Worm (Caenorhabditis elegans): ENCODE data around the gene str-108.

ce11 chrV:16213323-16213722, 47.3 kb downstream of the str-108 start:
- TF ChIP-seq sdz-38 (tag; optimal IDR thresholded peaks at IDR 0.05) (no peak), snpc-4 (GFP tag; optimal IDR thresholded peaks at IDR 0.05) (no peak), snpc-4 (tag; optimal IDR thresholded peaks at IDR 0.05) (no peak), mxl-1 (tag; optimal IDR thresholded peaks at IDR 0.05) (no peak), nfya-1 (tag; optimal IDR thresholded peaks at IDR 0.05; ENCODE audit: borderline replicate concordance, insufficient read depth) (no peak), repo-1 (tag; optimal IDR thresholded peaks at IDR 0.05) (no peak), ama-1 (optimal IDR thresholded peaks at IDR 0.05) (no peak), ama-1 (GFP tag; optimal IDR thresholded peaks at IDR 0.05) (no peak), zfh-2 (GFP tag; conservative IDR thresholded peaks at IDR 0.05) (no peak), madf-10 (tag; optimal IDR thresholded peaks at IDR 0.05) (no peak), ets-4 (GFP tag; optimal IDR thresholded peaks at IDR 0.05) (no peak), unc-130 (GFP tag; optimal IDR thresholded peaks at IDR 0.05) (no peak), pha-4 (tag; optimal IDR thresholded peaks at IDR 0.05) (no peak)
